Fruit fly (Drosophila melanogaster) whole organism, adult: ENCODE measurements around the gene CG10508.

Experiments
- CG12768 ChIP-seq: fragments of 200-800 bp; sonication (Bioruptor generic); optimal IDR thresholded peaks from 2 replicates; lab custom pipeline; 2017; ENCODE audit warnings: missing biosample characterization, missing genetic modification characterization, mild to moderate bottlenecking, moderate library complexity, missing genetic modification reagents
- CG14711 ChIP-seq: fragments of 200-800 bp; sonication (Bioruptor generic); optimal IDR thresholded peaks from 2 replicates; lab custom pipeline; 2018; ENCODE audit warnings: missing biosample characterization, mild to moderate bottlenecking, missing genetic modification characterization, moderate library complexity
- CG1620 ChIP-seq: fragments of 200-800 bp; sonication (Bioruptor generic); optimal IDR thresholded peaks from 2 replicates; lab custom pipeline; 2016; ENCODE audit warnings: missing biosample characterization, missing genetic modification characterization
- CG5204 ChIP-seq: fragments of 200-800 bp; sonication (Bioruptor generic); optimal IDR thresholded peaks from 2 replicates; lab custom pipeline; 2016; ENCODE audit warnings: missing biosample characterization, missing genetic modification characterization
- CG7045 ChIP-seq: fragments of 200-800 bp; sonication (Bioruptor generic); optimal IDR thresholded peaks from 2 replicates; lab custom pipeline; 2017; ENCODE audit warnings: missing biosample characterization, mild to moderate bottlenecking, missing genetic modification characterization
- CG7101 ChIP-seq: fragments of 200-800 bp; sonication (Bioruptor generic); optimal IDR thresholded peaks from 2 replicates; lab custom pipeline; 2018; ENCODE audit warnings: missing biosample characterization, mild to moderate bottlenecking, missing genetic modification characterization, moderate library complexity
- Mnt ChIP-seq: fragments of 200-800 bp; sonication (Bioruptor generic); optimal IDR thresholded peaks from 2 replicates; lab custom pipeline; 2016; ENCODE audit warnings: missing biosample characterization, mild to moderate bottlenecking, missing genetic modification characterization
- cic ChIP-seq: fragments of 200-800 bp; sonication (Bioruptor generic); optimal IDR thresholded peaks from 2 replicates; lab custom pipeline; 2017; ENCODE audit warnings: missing biosample characterization, mild to moderate bottlenecking, missing genetic modification characterization, moderate library complexity
- kay ChIP-seq: fragments of 200-800 bp; sonication (Bioruptor generic); peaks from one replicate; lab custom pipeline; 2016; ENCODE audit warnings: missing biosample characterization, missing genetic modification characterization, borderline replicate concordance
- tj ChIP-seq: fragments of 200-800 bp; sonication (Bioruptor generic); optimal IDR thresholded peaks from 3 replicates; lab custom pipeline; 2017; ENCODE audit warnings: missing biosample characterization, mild to moderate bottlenecking, missing genetic modification characterization, moderate library complexity
- toe ChIP-seq: fragments of 200-800 bp; sonication (Bioruptor generic); optimal IDR thresholded peaks from 2 replicates; lab custom pipeline; 2016; ENCODE audit warnings: missing biosample characterization, missing genetic modification characterization

DNA sequence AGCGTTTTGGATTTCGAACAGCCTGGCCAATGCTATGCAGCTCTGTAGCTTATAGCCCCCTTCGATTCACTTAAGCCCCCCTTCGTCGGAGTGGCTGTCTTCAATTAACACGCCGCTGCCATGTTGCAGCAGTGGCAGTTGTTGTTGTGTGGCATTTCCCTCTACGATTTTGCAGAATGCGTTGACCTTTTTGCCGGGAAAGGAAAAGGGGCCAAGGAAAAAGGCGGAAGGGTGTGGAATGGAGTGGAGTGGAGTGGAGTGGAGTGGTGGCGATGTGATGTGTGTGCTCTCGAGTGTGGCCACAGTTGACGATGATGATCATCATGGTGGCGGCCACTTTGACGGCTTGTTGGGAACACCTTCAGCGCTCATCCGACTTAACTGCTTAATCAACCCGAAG is 28.4 kb downstream of the CG10508 start:
- TF ChIP-seq CG5204 (GFP tag; lab: Kevin White, UChicago) (no peak), CG7101 (no peak), toe (no peak), CG14711 (tag; lab: Kevin White, UChicago) (no peak), tj (GFP tag; lab: Kevin White, UChicago) (no peak), Mnt (GFP tag; lab: Kevin White, UChicago) (no peak), kay (GFP tag; lab: Kevin White, UChicago) (no peak), CG12768 (GFP tag; lab: Kevin White, UChicago) (no peak), CG1620 (no peak), cic (GFP tag; lab: Kevin White, UChicago) (no peak), CG7045 (GFP tag; lab: Kevin White, UChicago) (no peak)
